Worm (Caenorhabditis elegans) whole organism, late embryonic: ENCODE results near the gene F22F1.2.
A peak's percentile ranks its signal among the peaks of the same experiment; 100 is the strongest.

Source experiments
- ceh-19 ChIP-seq: fragments of 200-800 bp; sonication (Bioruptor generic); optimal IDR thresholded peaks from 2 replicates; lab custom pipeline; 2018; ENCODE audit warnings: mild to moderate bottlenecking, missing genetic modification characterization, missing compliant biosample characterization
- ceh-9 ChIP-seq: sonication (generic microtip); optimal IDR thresholded peaks from 2 replicates; lab custom pipeline; 2016; ENCODE audit warnings: mild to moderate bottlenecking, missing genetic modification characterization, inconsistent platforms, missing compliant biosample characterization
- nfya-1 ChIP-seq: sonication (generic microtip); optimal IDR thresholded peaks from 2 replicates; lab custom pipeline; 2017; ENCODE audit warnings: missing genetic modification characterization, mild to moderate bottlenecking, missing compliant biosample characterization, antibody characterized with exemption, moderate library complexity
- nhr-11 ChIP-seq: fragments of 150-350 bp; optimal IDR thresholded peaks from 2 replicates; lab custom pipeline; 2014; ENCODE audit warnings: missing biosample characterization, missing genetic modification characterization

DNA sequence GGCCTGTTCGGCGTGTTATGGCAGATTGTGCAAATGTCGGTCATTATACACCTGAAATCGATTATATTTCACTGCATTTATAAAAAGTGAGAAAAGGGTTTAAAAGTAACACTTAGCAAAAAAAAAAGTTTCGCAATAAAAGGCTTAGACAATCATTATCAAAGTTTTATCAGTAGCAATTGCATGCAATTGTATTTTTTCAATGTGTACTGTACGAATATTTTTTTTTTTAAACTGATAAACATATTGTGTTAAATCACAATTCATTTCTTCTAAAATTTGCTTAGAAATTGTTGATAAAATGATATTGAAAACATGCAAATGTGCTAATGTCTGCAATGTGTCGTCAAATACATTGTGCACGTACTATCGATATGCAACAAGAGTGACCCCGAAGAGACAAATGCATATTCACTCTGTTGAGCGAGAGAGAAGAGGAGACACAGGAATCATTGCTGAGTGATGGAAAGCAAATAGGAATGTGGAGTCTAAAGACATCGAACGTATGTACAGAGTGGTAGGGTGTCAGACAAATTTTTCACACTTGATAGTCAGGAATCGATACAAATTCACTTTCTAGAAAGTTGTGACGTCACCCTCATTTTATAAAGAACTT lies 14.1 kb downstream of the F22F1.2 start, which contains the start of gene C02B8.6:
- TF ChIP-seq ceh-19 (GFP tag; lab: Kevin White, UChicago) (no peak), ceh-9 (tag; lab: Kevin White, UChicago) (no peak), nhr-11 (no peak), nfya-1 (tag; lab: Kevin White, UChicago) (peak; percentile 33)
